Worm (Caenorhabditis elegans) whole organism, L3 larva: Measurements from ENCODE around the gene egrh-1.

Experiments used
- R02D3.7 ChIP-seq: fragments of 150-350 bp; optimal IDR thresholded peaks from 2 replicates; lab custom pipeline; 2014; ENCODE audit warnings: missing biosample characterization, missing genetic modification characterization
- ZK546.5 ChIP-seq: sonication (generic microtip); optimal IDR thresholded peaks from 2 replicates; lab custom pipeline; 2017; ENCODE audit warnings: missing biosample characterization, missing genetic modification characterization
- ama-1 ChIP-seq: fragments of 150-350 bp; optimal IDR thresholded peaks from 2 replicates; lab custom pipeline; 2018
- ceh-82 ChIP-seq: fragments of 150-350 bp; optimal IDR thresholded peaks from 2 replicates; lab custom pipeline; 2014; ENCODE audit warnings: missing biosample characterization, missing genetic modification characterization
- ceh-9 ChIP-seq: sonication (generic microtip); optimal IDR thresholded peaks from 2 replicates; lab custom pipeline; 2018; ENCODE audit warnings: missing biosample characterization, missing genetic modification characterization
- daf-12 ChIP-seq: fragments of 150-350 bp; optimal IDR thresholded peaks from 2 replicates; lab custom pipeline; 2014; ENCODE audit warnings: missing biosample characterization, missing genetic modification reagents, missing genetic modification characterization
- egl-27 ChIP-seq: sonication (generic microtip); optimal IDR thresholded peaks from 4 replicates; lab custom pipeline; 2017; ENCODE audit warnings: missing biosample characterization, missing genetic modification reagents, missing genetic modification characterization
- elt-1 ChIP-seq: fragments of 150-350 bp; optimal IDR thresholded peaks from 2 replicates; lab custom pipeline; 2014; ENCODE audit warnings: missing biosample characterization, missing genetic modification characterization
- elt-2 ChIP-seq: sonication (generic microtip); optimal IDR thresholded peaks from 2 replicates; lab custom pipeline; 2016; ENCODE audit warnings: missing genetic modification reagents, mild to moderate bottlenecking, missing genetic modification characterization, missing compliant biosample characterization
- elt-3 ChIP-seq, 3 experiments: fragments of 150-350 bp in 1 of 3; sonication (generic microtip) in 2 of 3; optimal IDR thresholded peaks; 2 replicates in 2 of 3; 4 replicates in 1 of 3; lab custom pipeline; 2014 to 2017; ENCODE audit warnings: missing biosample characterization in 3 of 3, missing genetic modification characterization in 3 of 3
- fkh-10 ChIP-seq: sonication (generic microtip); optimal IDR thresholded peaks from 2 replicates; lab custom pipeline; 2017; ENCODE audit warnings: missing biosample characterization, missing genetic modification reagents, missing genetic modification characterization
- fkh-2 ChIP-seq: fragments of 150-350 bp; optimal IDR thresholded peaks from 2 replicates; lab custom pipeline; 2014; ENCODE audit warnings: missing biosample characterization, missing genetic modification reagents, missing genetic modification characterization
- fos-1 ChIP-seq: fragments of 150-350 bp; optimal IDR thresholded peaks from 2 replicates; lab custom pipeline; 2014; ENCODE audit warnings: missing biosample characterization, missing genetic modification characterization
- jun-1 ChIP-seq: fragments of 150-350 bp; optimal IDR thresholded peaks from 2 replicates; lab custom pipeline; 2014; ENCODE audit warnings: missing biosample characterization, missing genetic modification reagents, missing genetic modification characterization
- lin-15B ChIP-seq: fragments of 150-350 bp; optimal IDR thresholded peaks from 2 replicates; lab custom pipeline; 2014; ENCODE audit warnings: missing biosample characterization, missing genetic modification characterization
- lin-39 ChIP-seq: fragments of 150-350 bp; optimal IDR thresholded peaks from 2 replicates; lab custom pipeline; 2018; ENCODE audit warnings: missing biosample characterization, missing genetic modification reagents, missing genetic modification characterization
- lsy-12 ChIP-seq: sonication (generic microtip); optimal IDR thresholded peaks from 2 replicates; lab custom pipeline; 2016; ENCODE audit warnings: mild to moderate bottlenecking, missing genetic modification characterization, missing compliant biosample characterization
- mdl-1 ChIP-seq: fragments of 150-350 bp; optimal IDR thresholded peaks from 2 replicates; lab custom pipeline; 2014; ENCODE audit warnings: missing biosample characterization, missing genetic modification characterization
- mml-1 ChIP-seq: fragments of 150-350 bp; sonication (generic microtip); optimal IDR thresholded peaks from 3 replicates; lab custom pipeline; 2014; ENCODE audit warnings: missing biosample characterization, missing genetic modification characterization
- nhr-11 ChIP-seq: fragments of 150-350 bp; optimal IDR thresholded peaks from 2 replicates; lab custom pipeline; 2014; ENCODE audit warnings: missing biosample characterization, missing genetic modification characterization
- nhr-12 ChIP-seq: fragments of 150-350 bp; optimal IDR thresholded peaks from 2 replicates; lab custom pipeline; 2014; ENCODE audit warnings: missing biosample characterization, missing genetic modification characterization
- nhr-23 ChIP-seq: fragments of 150-350 bp; optimal IDR thresholded peaks from 2 replicates; lab custom pipeline; 2014; ENCODE audit warnings: missing biosample characterization, missing genetic modification reagents, missing genetic modification characterization
- nhr-237 ChIP-seq: fragments of 150-350 bp; optimal IDR thresholded peaks from 2 replicates; lab custom pipeline; 2014; ENCODE audit warnings: missing biosample characterization, missing genetic modification characterization
- nhr-28 ChIP-seq: fragments of 150-350 bp; optimal IDR thresholded peaks from 2 replicates; lab custom pipeline; 2014; ENCODE audit warnings: missing biosample characterization, missing genetic modification characterization
- nhr-43 ChIP-seq: sonication (generic microtip); optimal IDR thresholded peaks from 2 replicates; lab custom pipeline; 2016; ENCODE audit warnings: mild to moderate bottlenecking, missing genetic modification characterization, missing compliant biosample characterization; ENCODE audit not compliant: poor library complexity, severe bottlenecking
- nhr-67 ChIP-seq: fragments of 150-350 bp; optimal IDR thresholded peaks from 2 replicates; lab custom pipeline; 2014; ENCODE audit warnings: missing biosample characterization, missing genetic modification characterization
- nhr-76 ChIP-seq: fragments of 150-350 bp; sonication (generic microtip); optimal IDR thresholded peaks from 5 replicates; lab custom pipeline; 2014; ENCODE audit warnings: missing biosample characterization, missing genetic modification characterization
- pha-4 ChIP-seq: fragments of 150-350 bp; optimal IDR thresholded peaks from 2 replicates; lab custom pipeline; 2014; ENCODE audit warnings: missing biosample characterization, missing genetic modification reagents, missing genetic modification characterization
- pqm-1 ChIP-seq: fragments of 150-350 bp; optimal IDR thresholded peaks from 2 replicates; lab custom pipeline; 2017; ENCODE audit warnings: missing biosample characterization, missing genetic modification characterization, inconsistent platforms
- sea-2 ChIP-seq: fragments of 150-350 bp; sonication (generic microtip); optimal IDR thresholded peaks from 4 replicates; lab custom pipeline; 2014; ENCODE audit warnings: missing biosample characterization, missing genetic modification reagents, missing genetic modification characterization
- skn-1 ChIP-seq: fragments of 150-350 bp; optimal IDR thresholded peaks from 2 replicates; lab custom pipeline; 2014; ENCODE audit warnings: missing biosample characterization, missing genetic modification characterization
- tbx-2 ChIP-seq: sonication (generic microtip); optimal IDR thresholded peaks from 2 replicates; lab custom pipeline; 2016; ENCODE audit warnings: mild to moderate bottlenecking, missing genetic modification characterization, missing compliant biosample characterization
- unc-39 ChIP-seq: sonication (generic microtip); optimal IDR thresholded peaks from 4 replicates; lab custom pipeline; 2017; ENCODE audit warnings: missing biosample characterization, missing genetic modification characterization
- zag-1 ChIP-seq: fragments of 150-350 bp; optimal IDR thresholded peaks from 2 replicates; lab custom pipeline; 2014; ENCODE audit warnings: missing biosample characterization, missing genetic modification characterization
- ztf-11 ChIP-seq: fragments of 150-350 bp; optimal IDR thresholded peaks from 2 replicates; lab custom pipeline; 2014; ENCODE audit warnings: missing biosample characterization, missing genetic modification characterization

egrh-1 gene

DNA sequence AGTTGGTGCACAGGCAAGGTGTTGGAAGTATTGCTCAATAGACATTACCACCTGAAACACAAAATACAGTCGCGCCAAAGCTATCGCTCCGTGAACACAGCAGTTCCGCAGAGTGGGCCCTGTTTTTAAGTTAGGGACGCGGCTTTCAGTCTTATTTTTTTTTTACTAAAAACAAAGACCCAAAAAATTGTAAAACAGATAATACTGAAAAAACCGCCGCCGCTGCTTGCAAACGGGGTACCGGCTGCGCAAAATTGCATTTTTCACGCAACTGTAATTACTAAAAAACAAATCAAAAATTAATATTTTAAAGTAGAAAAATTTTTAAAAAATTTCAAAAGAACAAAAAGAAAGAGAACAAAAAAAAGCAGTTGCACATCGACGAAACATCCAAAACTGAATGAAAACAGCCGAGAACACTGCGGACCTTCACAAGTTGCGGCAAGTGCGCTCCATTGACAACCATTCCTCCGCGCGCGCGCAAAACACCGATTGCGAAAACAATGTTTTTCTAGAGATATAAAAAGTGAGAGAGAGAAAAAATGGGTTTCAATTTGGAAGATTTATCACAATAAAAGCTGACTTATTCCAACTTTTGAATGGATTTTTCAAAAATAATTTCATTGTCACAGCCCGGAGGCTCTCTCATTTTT, 27.2 kb downstream of the egrh-1 start, which contains the start of gene F31F6.3:
F31F6.3 (minus strand) TSS at position 51 of the 653 bp plus-strand sequence.
- no peak for TF ChIP-seq nhr-12
- no peak for TF ChIP-seq lsy-12 (tag; lab: Kevin White, UChicago)
- no peak for TF ChIP-seq ZK546.5
- TF ChIP-seq lin-39: no peak
- no peak for TF ChIP-seq ceh-82 (tag; lab: Kevin White, UChicago)
- no peak for TF ChIP-seq nhr-11 (tag; lab: Kevin White, UChicago)
- TF ChIP-seq ztf-11 (tag; lab: Kevin White, UChicago): no peak
- TF ChIP-seq nhr-67 (tag; lab: Kevin White, UChicago): no peak
- no peak for TF ChIP-seq ceh-9 (tag; lab: Kevin White, UChicago)
- no peak for TF ChIP-seq nhr-76 (tag; lab: Kevin White, UChicago)
- no peak for TF ChIP-seq nhr-23 (tag; lab: Kevin White, UChicago)
- no peak for TF ChIP-seq elt-1 (tag; lab: Kevin White, UChicago)
- TF ChIP-seq tbx-2: no peak
- TF ChIP-seq pqm-1 (tag; lab: Kevin White, UChicago): no peak
- no peak for TF ChIP-seq elt-2 (tag; lab: Kevin White, UChicago)
- TF ChIP-seq, all 47 proteins: peak for 0

- TF ChIP-seq skn-1 (tag; lab: Kevin White, UChicago): no peak
- TF ChIP-seq elt-3 (tag; optimal IDR thresholded peaks at IDR 0.05; lab: Kevin White, UChicago): no peak
- no peak for TF ChIP-seq jun-1
- no peak for TF ChIP-seq lin-15B (tag; lab: Kevin White, UChicago)
- TF ChIP-seq nhr-43: no peak
- TF ChIP-seq ceh-82 (tag; lab: Kevin White, UChicago): no peak
- no peak for TF ChIP-seq unc-39
- peak; percentile 51 for TF ChIP-seq pha-4 (tag; lab: Kevin White, UChicago)
Observed at ce11 chrX:14875668-14876067, 29.9 kb downstream of the egrh-1 start, which contains the start of gene sssh-1. sssh-1 (plus strand) TSS chrX:14875968.

DNA sequence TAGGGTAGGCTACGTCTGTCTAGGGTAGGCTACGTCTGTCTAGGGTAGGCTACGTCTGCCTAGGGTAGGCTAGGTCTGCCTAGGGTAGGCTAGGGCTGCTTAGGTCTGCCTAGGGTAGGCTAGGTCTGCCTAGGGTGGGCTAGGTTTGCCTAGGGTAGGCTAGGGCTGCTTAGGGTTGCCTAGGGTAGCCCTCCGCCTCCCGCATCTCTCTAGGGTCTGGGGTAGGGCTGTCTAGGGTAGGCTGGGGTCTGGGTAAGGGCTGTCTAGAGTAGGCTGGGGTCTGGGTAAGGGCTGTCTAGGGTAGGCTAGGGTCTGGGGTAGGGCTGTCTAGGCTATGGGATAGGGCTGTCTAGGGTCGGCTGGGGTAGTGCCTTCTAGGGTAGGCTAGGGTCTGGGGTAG, 32.0 kb downstream of the egrh-1 start:
- no peak for TF ChIP-seq ceh-82 (tag; lab: Kevin White, UChicago)
- TF ChIP-seq jun-1: no peak
- TF ChIP-seq lin-15B (tag; lab: Kevin White, UChicago): no peak
- no peak for TF ChIP-seq nhr-237 (tag; lab: Kevin White, UChicago)
- no peak for TF ChIP-seq R02D3.7 (tag; lab: Kevin White, UChicago)
- TF ChIP-seq sea-2: no peak
- TF ChIP-seq egl-27 (tag; lab: Kevin White, UChicago): no peak
- TF ChIP-seq ama-1: no peak
- no peak for TF ChIP-seq daf-12 (tag; lab: Kevin White, UChicago)
- TF ChIP-seq nhr-12: no peak
- no peak for TF ChIP-seq fkh-10 (GFP tag; lab: Kevin White, UChicago)
- no peak for TF ChIP-seq lsy-12 (tag; lab: Kevin White, UChicago)
- no peak for TF ChIP-seq mml-1 (tag; lab: Kevin White, UChicago)
- TF ChIP-seq nhr-43: no peak
- no peak for TF ChIP-seq elt-3 (tag; optimal IDR thresholded peaks at IDR 0.05; lab: Kevin White, UChicago)
- TF ChIP-seq mdl-1 (tag; lab: Kevin White, UChicago): no peak
- TF ChIP-seq ztf-11 (tag; lab: Kevin White, UChicago): no peak
- TF ChIP-seq zag-1 (tag; lab: Kevin White, UChicago): no peak
- TF ChIP-seq nhr-28: no peak

DNA sequence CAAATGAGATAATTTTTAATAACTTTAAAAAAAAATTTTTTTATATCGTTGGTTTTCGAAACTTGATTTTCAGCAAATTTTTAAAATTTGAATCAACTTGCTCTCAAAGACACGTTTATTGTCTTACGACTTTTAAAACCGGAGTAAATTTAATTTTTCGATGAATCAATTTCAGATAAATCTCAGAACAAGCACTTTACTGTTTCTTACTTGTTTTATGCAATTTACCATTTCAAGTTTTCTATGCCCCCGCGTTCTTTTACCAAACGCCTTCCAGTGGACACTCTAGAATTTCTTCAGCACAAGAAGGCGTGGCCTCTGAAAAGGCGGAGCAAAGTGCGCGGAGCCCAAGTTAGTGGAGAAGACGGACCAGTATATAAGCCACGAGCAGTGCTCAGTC, 35.4 kb downstream of the egrh-1 start, which contains the start of gene flp-8:
flp-8 (plus strand) TSS at position 301 of the 400 bp plus-strand sequence.
- TF ChIP-seq zag-1 (tag; lab: Kevin White, UChicago) (no peak), ama-1 (no peak), unc-39 (no peak), fkh-2 (tag; lab: Kevin White, UChicago) (no peak), nhr-67 (tag; lab: Kevin White, UChicago) (no peak), nhr-43 (no peak), skn-1 (tag; lab: Kevin White, UChicago) (no peak), fos-1 (tag; lab: Kevin White, UChicago) (no peak)
